Worm (Caenorhabditis elegans) whole organism, L4 larva: Measurements from ENCODE around the gene R04F11.3.

Source experiments
- fkh-10 ChIP-seq: fragments of 150-350 bp; optimal IDR thresholded peaks from 2 replicates; lab custom pipeline; 2014; ENCODE audit warnings: missing biosample characterization, missing genetic modification reagents, missing genetic modification characterization
- lin-1 ChIP-seq: fragments of 200-800 bp; sonication (Bioruptor generic); IDR thresholded peaks from 2 replicates; pipeline ENCODE4 v1.3.6; 2022; ENCODE audit warnings: missing genetic modification reagents, missing genetic modification characterization, missing compliant biosample characterization
- lin-39 ChIP-seq: fragments of 150-350 bp; optimal IDR thresholded peaks from 2 replicates; lab custom pipeline; 2014; ENCODE audit warnings: missing biosample characterization, missing genetic modification reagents, missing genetic modification characterization
- lsy-2 ChIP-seq, 2 experiments: fragments of 150-350 bp in 1 of 2; sonication (generic microtip) in 1 of 2; optimal IDR thresholded peaks; 2 replicates each; lab custom pipeline; 2014 to 2017; ENCODE audit warnings: missing biosample characterization in 2 of 2, missing genetic modification characterization in 2 of 2
- pha-4 ChIP-seq, 2 experiments: fragments of 150-350 bp in 1 of 2; fragments of 200-800 bp in 1 of 2; sonication (Bioruptor generic) in 1 of 2; IDR thresholded peaks in 1 of 2; optimal IDR thresholded peaks in 1 of 2; 2 replicates each; pipeline versions ENCODE4 v1.3.6 to Lab custom; 2014 to 2022; ENCODE audit warnings: missing genetic modification characterization in 2 of 2, missing genetic modification reagents in 2 of 2, missing biosample characterization in 1 of 2, missing compliant biosample characterization in 1 of 2
- pqm-1 ChIP-seq: sonication (generic microtip); optimal IDR thresholded peaks from 2 replicates; lab custom pipeline; 2017; ENCODE audit warnings: missing biosample characterization, missing genetic modification characterization
- zip-11 ChIP-seq: fragments of 200-800 bp; sonication (Bioruptor generic); IDR thresholded peaks from 2 replicates; pipeline ENCODE4 v1.3.6; 2022; ENCODE audit warnings: missing genetic modification characterization, missing compliant biosample characterization

- TF ChIP-seq pqm-1 (tag; lab: Kevin White, UChicago): no peak
- no peak for TF ChIP-seq lin-39
- TF ChIP-seq fkh-10 (GFP tag; lab: Kevin White, UChicago): no peak
- no peak for TF ChIP-seq lsy-2 (tag; optimal IDR thresholded peaks at IDR 0.05; lab: Kevin White, UChicago)
- no peak for TF ChIP-seq lin-1 (GFP tag; lab: Robert Waterston, UW)
- no peak for TF ChIP-seq pha-4 (GFP tag; IDR thresholded peaks at IDR 0.05; lab: Robert Waterston, UW)
- no peak for TF ChIP-seq pha-4 (tag; optimal IDR thresholded peaks at IDR 0.05; lab: Kevin White, UChicago)
- no peak for TF ChIP-seq zip-11
Measured at ce11 chrV:12296794-12297193, 20.2 kb downstream of the R04F11.3 start.
